Comparison of ENCODE assay signal across 1 fruit fly cellular context in the genomic region with DNA sequence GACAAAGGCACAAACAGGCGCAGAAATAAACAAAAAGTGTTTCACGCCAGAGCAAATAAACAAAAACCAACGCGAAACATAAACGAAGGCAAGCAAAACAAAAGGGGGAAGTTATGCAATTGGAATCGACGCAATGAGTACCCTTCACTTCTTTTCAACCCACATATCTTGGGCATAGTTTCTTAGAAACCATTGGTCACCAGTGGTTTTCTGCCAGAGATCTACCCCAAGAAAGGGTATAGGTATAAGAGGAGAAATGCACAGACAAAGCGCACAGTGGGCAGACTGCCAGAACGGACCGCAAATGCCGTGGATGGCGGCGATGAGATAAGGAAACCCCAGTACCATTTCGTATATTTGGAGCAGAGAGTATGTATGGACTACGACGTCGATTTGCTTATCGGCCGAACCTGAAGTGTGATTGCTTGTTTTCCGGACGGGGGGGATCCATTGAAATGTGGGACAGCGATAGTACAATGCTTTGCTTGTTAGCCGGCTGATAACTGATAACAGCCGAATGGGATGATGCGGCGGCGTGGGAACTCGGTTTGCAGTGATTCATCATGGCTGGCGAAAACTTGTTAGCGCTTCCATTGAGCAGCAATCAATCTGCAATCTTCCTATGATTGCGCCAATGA.
TF ChIP-seq lines count a peak whose summit lies in the region.

No protein-coding gene starts in this region.

TF ChIP-seq in whole organism, embryonic, 481 proteins besides CTCF, POLR2A, EP300 and RAD21 (continued from another document and continues in another):
- TF ChIP-seq TFAM (GFP tag; optimal IDR thresholded peaks at IDR 0.05; lab: Kevin White, UChicago) (no peak), CG34422 (GFP tag; IDR thresholded peaks at IDR 0.05; lab: Robert Waterston, UW) (peak; percentile 74; the same call in 2 of the 3 replicates), CG10543 (GFP tag; optimal IDR thresholded peaks at IDR 0.05; lab: Kevin White, UChicago) (peak; percentile 44), CG30020 (tag; optimal IDR thresholded peaks at IDR 0.05; lab: Kevin White, UChicago) (no peak), dm (GFP tag; optimal IDR thresholded peaks at IDR 0.05; lab: Kevin White, UChicago) (no peak), CG34376 (GFP tag; optimal IDR thresholded peaks at IDR 0.05; lab: Kevin White, UChicago) (peak; percentile 56), CG9797 (GFP tag; optimal IDR thresholded peaks at IDR 0.05; lab: Kevin White, UChicago) (no peak), CoRest (tag; optimal IDR thresholded peaks at IDR 0.05; lab: Kevin White, UChicago) (peak; percentile 26), CG17361 (GFP tag; IDR thresholded peaks at IDR 0.05; lab: Robert Waterston, UW) (0 out of 3 replicates have a peak, but pooled peaks have one; percentile 23), ttk (GFP tag; IDR thresholded peaks at IDR 0.05; lab: Robert Waterston, UW) (peak; percentile 49; the same call in 1 of the 2 replicates), emc (GFP tag; optimal IDR thresholded peaks at IDR 0.05; lab: Kevin White, UChicago) (no peak), ewg (GFP tag; optimal IDR thresholded peaks at IDR 0.05; lab: Kevin White, UChicago) (no peak), en (GFP tag; optimal IDR thresholded peaks at IDR 0.05; lab: Kevin White, UChicago) (no peak), Dll (GFP tag; IDR thresholded peaks at IDR 0.05; lab: Robert Waterston, UW; ENCODE audit: partially characterized antibody) (no peak), D (optimal IDR thresholded peaks at IDR 0.05; lab: Kevin White, UChicago) (no peak), D (GFP tag; optimal IDR thresholded peaks at IDR 0.05; lab: Kevin White, UChicago) (no peak), kni (GFP tag; optimal IDR thresholded peaks at IDR 0.05; lab: Kevin White, UChicago) (no peak), cas (GFP tag; IDR thresholded peaks at IDR 0.05; lab: Robert Waterston, UW) (no peak), bab2 (GFP tag; optimal IDR thresholded peaks at IDR 0.05; lab: Kevin White, UChicago) (peak; percentile 25), CG8359 (GFP tag; optimal IDR thresholded peaks at IDR 0.05; lab: Kevin White, UChicago; ENCODE audit: borderline replicate concordance) (no peak), CrebB (tag; optimal IDR thresholded peaks at IDR 0.05; lab: Kevin White, UChicago) (no peak), Hr78 (GFP tag; optimal IDR thresholded peaks at IDR 0.05; lab: Kevin White, UChicago) (no peak), CG3407 (GFP tag; optimal IDR thresholded peaks at IDR 0.05; lab: Kevin White, UChicago) (no peak), CG7745 (tag; optimal IDR thresholded peaks at IDR 0.05; lab: Kevin White, UChicago) (no peak), Jarid2 (GFP tag; optimal IDR thresholded peaks at IDR 0.05; lab: Kevin White, UChicago) (no peak), chinmo (GFP tag; IDR thresholded peaks at IDR 0.05; lab: Robert Waterston, UW; ENCODE audit: partially characterized antibody) (0 out of 4 replicates have a peak, but pooled peaks have one; percentile 39), onecut (GFP tag; IDR thresholded peaks at IDR 0.05; lab: Robert Waterston, UW) (peak; percentile 41; the same call in 1 of the 2 replicates), Dp (GFP tag; optimal IDR thresholded peaks at IDR 0.05; lab: Kevin White, UChicago) (no peak), dysf (GFP tag; IDR thresholded peaks at IDR 0.05; lab: Robert Waterston, UW) (peak; percentile 76), HLH4C (GFP tag; IDR thresholded peaks at IDR 0.05; lab: Robert Waterston, UW; ENCODE audit: partially characterized antibody) (no peak), zfh2 (GFP tag; optimal IDR thresholded peaks at IDR 0.05; lab: Kevin White, UChicago) (no peak), insv (GFP tag; optimal IDR thresholded peaks at IDR 0.05; lab: Kevin White, UChicago) (no peak), CG14710 (tag; optimal IDR thresholded peaks at IDR 0.05; lab: Kevin White, UChicago) (no peak), Side (GFP tag; optimal IDR thresholded peaks at IDR 0.05; lab: Kevin White, UChicago) (no peak), CG13287 (GFP tag; IDR thresholded peaks at IDR 0.05; lab: Robert Waterston, UW; ENCODE audit: partially characterized antibody) (no peak), CG13296 (GFP tag; optimal IDR thresholded peaks at IDR 0.05; lab: Kevin White, UChicago) (no peak), CG10431 (GFP tag; optimal IDR thresholded peaks at IDR 0.05; lab: Kevin White, UChicago) (no peak), CG17186 (GFP tag; optimal IDR thresholded peaks at IDR 0.05; lab: Kevin White, UChicago) (no peak), grn (GFP tag; optimal IDR thresholded peaks at IDR 0.05; lab: Kevin White, UChicago) (peak; percentile 93), nom (GFP tag; optimal IDR thresholded peaks at IDR 0.05; lab: Kevin White, UChicago) (peak; percentile 3), sob (GFP tag; IDR thresholded peaks at IDR 0.05; lab: Robert Waterston, UW) (peak; percentile 73), Bdp1 (GFP tag; optimal IDR thresholded peaks at IDR 0.05; lab: Kevin White, UChicago) (no peak), CG17568 (GFP tag; optimal IDR thresholded peaks at IDR 0.05; lab: Kevin White, UChicago) (no peak), vnd (GFP tag; IDR thresholded peaks at IDR 0.05; lab: Robert Waterston, UW; ENCODE audit: partially characterized antibody) (0 out of 3 replicates have a peak, but pooled peaks have one; percentile 59), CG1792 (GFP tag; optimal IDR thresholded peaks at IDR 0.05; lab: Kevin White, UChicago) (no peak), Dbx (GFP tag; IDR thresholded peaks at IDR 0.05; lab: Robert Waterston, UW) (0 out of 3 replicates have a peak, but pooled peaks have one; percentile 16), odd (GFP tag; optimal IDR thresholded peaks at IDR 0.05; lab: Kevin White, UChicago) (no peak), CG13624 (GFP tag; optimal IDR thresholded peaks at IDR 0.05; lab: Kevin White, UChicago) (no peak), slp2 (GFP tag; optimal IDR thresholded peaks at IDR 0.05; lab: Kevin White, UChicago) (peak; percentile 48), luna (GFP tag; optimal IDR thresholded peaks at IDR 0.05; lab: Kevin White, UChicago) (no peak), CG12769 (tag; optimal IDR thresholded peaks at IDR 0.05; lab: Kevin White, UChicago) (peak; percentile 73), her (GFP tag; optimal IDR thresholded peaks at IDR 0.05; lab: Kevin White, UChicago) (peak; percentile 7), CG16863 (GFP tag; optimal IDR thresholded peaks at IDR 0.05; lab: Kevin White, UChicago) (no peak), ERR (GFP tag; optimal IDR thresholded peaks at IDR 0.05; lab: Kevin White, UChicago) (no peak), CG10267 (tag; optimal IDR thresholded peaks at IDR 0.05; lab: Kevin White, UChicago) (no peak), CG12219 (GFP tag; optimal IDR thresholded peaks at IDR 0.05; lab: Kevin White, UChicago) (no peak), exex (tag; optimal IDR thresholded peaks at IDR 0.05; lab: Kevin White, UChicago) (peak; percentile 86), CG8290 (GFP tag; optimal IDR thresholded peaks at IDR 0.05; lab: Kevin White, UChicago) (no peak), CG8290 (tag; optimal IDR thresholded peaks at IDR 0.05; lab: Kevin White, UChicago) (peak in 1 of 2 experiments; percentile 42), Rx (GFP tag; IDR thresholded peaks at IDR 0.05; lab: Robert Waterston, UW) (peak; percentile 30; the same call in 1 of the 2 replicates), CG14014 (GFP tag; IDR thresholded peaks at IDR 0.05; lab: Robert Waterston, UW) (0 out of 2 replicates have a peak, but pooled peaks have one; percentile 36), croc (GFP tag; conservative IDR thresholded peaks at IDR 0.05; lab: Robert Waterston, UW) (no peak), Atf6 (GFP tag; IDR thresholded peaks at IDR 0.05; lab: Robert Waterston, UW) (no peak), Hr51 (GFP tag; optimal IDR thresholded peaks at IDR 0.05; lab: Kevin White, UChicago) (peak in 1 of 2 experiments; percentile 49), CG4360 (GFP tag; IDR thresholded peaks at IDR 0.05; lab: Robert Waterston, UW) (no peak), tin (GFP tag; optimal IDR thresholded peaks at IDR 0.05; lab: Kevin White, UChicago) (no peak), CG3995 (GFP tag; optimal IDR thresholded peaks at IDR 0.05; lab: Kevin White, UChicago) (no peak), unc-4 (GFP tag; IDR thresholded peaks at IDR 0.05; lab: Robert Waterston, UW; ENCODE audit: partially characterized antibody) (no peak), ro (GFP tag; IDR thresholded peaks at IDR 0.05; lab: Robert Waterston, UW) (no peak), CG14965 (GFP tag; optimal IDR thresholded peaks at IDR 0.05; lab: Kevin White, UChicago; ENCODE audit: borderline replicate concordance) (no peak), MTF-1 (GFP tag; optimal IDR thresholded peaks at IDR 0.05; lab: Kevin White, UChicago; ENCODE audit: borderline replicate concordance) (no peak), CG11696 (GFP tag; IDR thresholded peaks at IDR 0.05; lab: Robert Waterston, UW) (no peak), CG31224 (GFP tag; IDR thresholded peaks at IDR 0.05; lab: Robert Waterston, UW) (peak; percentile 54; the same call in 1 of the 2 replicates), CG17802 (tag; optimal IDR thresholded peaks at IDR 0.05; lab: Kevin White, UChicago) (no peak), GATAe (GFP tag; conservative IDR thresholded peaks at IDR 0.05; lab: Robert Waterston, UW) (peak; percentile 89), sqz (GFP tag; optimal IDR thresholded peaks at IDR 0.05; lab: Kevin White, UChicago) (no peak), CG9215 (GFP tag; IDR thresholded peaks at IDR 0.05; lab: Robert Waterston, UW) (peak; percentile 8; the same call in 1 of the 2 replicates), wor (GFP tag; IDR thresholded peaks at IDR 0.05; lab: Robert Waterston, UW) (no peak; the same call in 1 of the 2 replicates), PHDP (tag; optimal IDR thresholded peaks at IDR 0.05; lab: Kevin White, UChicago) (no peak), NK7.1 (GFP tag; optimal IDR thresholded peaks at IDR 0.05; lab: Kevin White, UChicago) (no peak), nau (GFP tag; optimal IDR thresholded peaks at IDR 0.05; lab: Kevin White, UChicago) (no peak), CG13123 (GFP tag; optimal IDR thresholded peaks at IDR 0.05; lab: Kevin White, UChicago) (no peak), knrl (GFP tag; IDR thresholded peaks at IDR 0.05; lab: Robert Waterston, UW; ENCODE audit: partially characterized antibody) (no peak), eyg (GFP tag; optimal IDR thresholded peaks at IDR 0.05; lab: Kevin White, UChicago) (no peak), ftz-f1 (GFP tag; optimal IDR thresholded peaks at IDR 0.05; lab: Kevin White, UChicago) (no peak), NC2α (GFP tag; optimal IDR thresholded peaks at IDR 0.05; lab: Kevin White, UChicago) (no peak), gfzf (GFP tag; optimal IDR thresholded peaks at IDR 0.05; lab: Kevin White, UChicago) (no peak), slou (GFP tag; optimal IDR thresholded peaks at IDR 0.05; lab: Kevin White, UChicago) (no peak), CG10462 (GFP tag; optimal IDR thresholded peaks at IDR 0.05; lab: Kevin White, UChicago) (no peak), CG2129 (GFP tag; IDR thresholded peaks at IDR 0.05; lab: Robert Waterston, UW; ENCODE audit: partially characterized antibody) (no peak), CG3065 (GFP tag; optimal IDR thresholded peaks at IDR 0.05; lab: Kevin White, UChicago) (no peak), NFAT (GFP tag; IDR thresholded peaks at IDR 0.05; lab: Robert Waterston, UW) (peak; percentile 38; the same call in 1 of the 2 replicates), Hmx (GFP tag; optimal IDR thresholded peaks at IDR 0.05; lab: Kevin White, UChicago) (no peak), z (GFP tag; IDR thresholded peaks at IDR 0.05; lab: Robert Waterston, UW) (no peak), Med (GFP tag; lab: Kevin White, UChicago) (peak; percentile 85), jumu (GFP tag; optimal IDR thresholded peaks at IDR 0.05; lab: Kevin White, UChicago) (no peak), CG8478 (optimal IDR thresholded peaks at IDR 0.05; lab: Kevin White, UChicago) (no peak), Meics (GFP tag; optimal IDR thresholded peaks at IDR 0.05; lab: Kevin White, UChicago) (peak; percentile 18), CG12744 (GFP tag; optimal IDR thresholded peaks at IDR 0.05; lab: Kevin White, UChicago) (no peak), CG11247 (GFP tag; IDR thresholded peaks at IDR 0.05; lab: Robert Waterston, UW) (0 out of 2 replicates have a peak, but pooled peaks have one; percentile 34), so (GFP tag; IDR thresholded peaks at IDR 0.05; lab: Robert Waterston, UW) (peak; percentile 59; the same call in 1 of the 3 replicates), Six4 (GFP tag; optimal IDR thresholded peaks at IDR 0.05; lab: Kevin White, UChicago) (no peak), CG2875 (GFP tag; optimal IDR thresholded peaks at IDR 0.05; lab: Kevin White, UChicago) (no peak), wek (GFP tag; optimal IDR thresholded peaks at IDR 0.05; lab: Kevin White, UChicago) (no peak), lov (optimal IDR thresholded peaks at IDR 0.05; lab: Kevin White, UChicago) (no peak), lov (GFP tag; IDR thresholded peaks at IDR 0.05; lab: Robert Waterston, UW) (peak; percentile 66; the same call in 1 of the 3 replicates), Spps (tag; optimal IDR thresholded peaks at IDR 0.05; lab: Kevin White, UChicago) (no peak), CG43689 (GFP tag; IDR thresholded peaks at IDR 0.05; lab: Robert Waterston, UW) (no peak), corto (GFP tag; optimal IDR thresholded peaks at IDR 0.05; lab: Kevin White, UChicago) (no peak), disco-r (GFP tag; optimal IDR thresholded peaks at IDR 0.05; lab: Kevin White, UChicago) (no peak), ato (GFP tag; IDR thresholded peaks at IDR 0.05; lab: Robert Waterston, UW; ENCODE audit: partially characterized antibody) (no peak), Nf-YA (GFP tag; IDR thresholded peaks at IDR 0.05; lab: Robert Waterston, UW) (no peak), pb (GFP tag; optimal IDR thresholded peaks at IDR 0.05; lab: Kevin White, UChicago) (no peak), CG14667 (GFP tag; IDR thresholded peaks at IDR 0.05; lab: Robert Waterston, UW) (peak; percentile 55; the same call in 1 of the 2 replicates), sima (GFP tag; optimal IDR thresholded peaks at IDR 0.05; lab: Kevin White, UChicago) (no peak), CG17612 (GFP tag; IDR thresholded peaks at IDR 0.05; lab: Robert Waterston, UW) (no peak), nerfin-2 (GFP tag; IDR thresholded peaks at IDR 0.05; lab: Robert Waterston, UW; ENCODE audit: partially characterized antibody) (no peak), fu2 (GFP tag; optimal IDR thresholded peaks at IDR 0.05; lab: Kevin White, UChicago) (no peak), CG14441 (GFP tag; IDR thresholded peaks at IDR 0.05; lab: Robert Waterston, UW) (peak; percentile 52), CG11456 (GFP tag; IDR thresholded peaks at IDR 0.05; lab: Robert Waterston, UW) (peak; percentile 67; the same call in 2 of the 3 replicates), klu (GFP tag; IDR thresholded peaks at IDR 0.05; lab: Robert Waterston, UW) (no peak), Fer1 (GFP tag; optimal IDR thresholded peaks at IDR 0.05; lab: Kevin White, UChicago) (peak; percentile 14), lbe (GFP tag; optimal IDR thresholded peaks at IDR 0.05; lab: Kevin White, UChicago) (no peak)
